Worm (Caenorhabditis elegans) whole organism, early embryonic: Measurements from ENCODE around the gene M151.3.

Source experiments
- B0310.2 ChIP-seq: sonication (generic microtip); optimal IDR thresholded peaks from 2 replicates; lab custom pipeline; 2016; ENCODE audit warnings: mild to moderate bottlenecking, missing genetic modification characterization, missing compliant biosample characterization
- F13C5.2 ChIP-seq: sonication (generic microtip); optimal IDR thresholded peaks from 2 replicates; lab custom pipeline; 2017; ENCODE audit warnings: mild to moderate bottlenecking, missing genetic modification characterization, inconsistent platforms, missing compliant biosample characterization
- aly-1 ChIP-seq: sonication (generic microtip); optimal IDR thresholded peaks from 2 replicates; lab custom pipeline; 2016; ENCODE audit warnings: missing genetic modification characterization, missing compliant biosample characterization
- ama-1 ChIP-seq: fragments of 150-350 bp; optimal IDR thresholded peaks from 2 replicates; lab custom pipeline; 2014
- ceh-13 ChIP-seq: fragments of 200-800 bp; sonication (Bioruptor generic); optimal IDR thresholded peaks from 2 replicates; lab custom pipeline; 2018; ENCODE audit warnings: mild to moderate bottlenecking, missing genetic modification characterization, missing compliant biosample characterization
- ceh-36 ChIP-seq: sonication (generic microtip); optimal IDR thresholded peaks from 2 replicates; lab custom pipeline; 2016; ENCODE audit warnings: missing genetic modification characterization, inconsistent platforms, missing compliant biosample characterization
- ets-7 ChIP-seq: sonication (generic microtip); optimal IDR thresholded peaks from 2 replicates; lab custom pipeline; 2016; ENCODE audit warnings: missing genotype, missing genetic modification characterization, missing compliant biosample characterization
- flt-1 ChIP-seq: fragments of 200-800 bp; sonication (Bioruptor generic); IDR thresholded peaks from 2 replicates; pipeline ENCODE4 v1.3.6; 2022; ENCODE audit warnings: missing genetic modification characterization, missing compliant biosample characterization
- hmbx-1 ChIP-seq: sonication (generic microtip); optimal IDR thresholded peaks from 2 replicates; lab custom pipeline; 2016; ENCODE audit warnings: mild to moderate bottlenecking, missing genetic modification characterization, missing compliant biosample characterization
- hmg-4 ChIP-seq: fragments of 200-800 bp; sonication (Bioruptor generic); optimal IDR thresholded peaks from 2 replicates; lab custom pipeline; 2018; ENCODE audit warnings: mild to moderate bottlenecking, missing genetic modification characterization, missing compliant biosample characterization
- hnd-1 ChIP-seq: sonication (generic microtip); optimal IDR thresholded peaks from 2 replicates; lab custom pipeline; 2016; ENCODE audit warnings: missing genetic modification characterization, missing compliant biosample characterization
- pes-1 ChIP-seq: fragments of 200-800 bp; sonication (Bioruptor generic); IDR thresholded peaks from 2 replicates; pipeline ENCODE4 v1.3.6; 2022; ENCODE audit warnings: missing genetic modification reagents, missing genetic modification characterization, missing compliant biosample characterization
- scrt-1 ChIP-seq: fragments of 200-800 bp; sonication (Bioruptor generic); IDR thresholded peaks from 2 replicates; pipeline ENCODE4 v1.3.6; 2022; ENCODE audit warnings: missing genetic modification characterization, missing compliant biosample characterization
- sea-1 ChIP-seq: fragments of 200-800 bp; sonication (Bioruptor generic); conservative IDR thresholded peaks from 2 replicates; pipeline ENCODE4 v1.3.6; 2022; ENCODE audit warnings: missing genetic modification characterization, missing compliant biosample characterization
- tbx-11 ChIP-seq: fragments of 200-800 bp; sonication (Bioruptor generic); IDR thresholded peaks from 2 replicates; pipeline ENCODE4 v1.3.6; 2022; ENCODE audit warnings: missing genetic modification characterization, missing compliant biosample characterization
- tbx-37 ChIP-seq: fragments of 200-800 bp; sonication (Bioruptor generic); conservative IDR thresholded peaks from 2 replicates; pipeline ENCODE4 v1.3.6; 2022; ENCODE audit warnings: missing genetic modification reagents, missing genetic modification characterization, missing compliant biosample characterization
- tra-4 ChIP-seq: sonication (generic microtip); optimal IDR thresholded peaks from 2 replicates; lab custom pipeline; 2017; ENCODE audit warnings: missing genetic modification characterization, missing compliant biosample characterization

M151.3 gene

ce11 chrII:3626872-3627271 lies at the start of gene M151.3:
M151.3 (plus strand) TSS chrII:3627172.
- TF ChIP-seq B0310.2 (no peak), pes-1 (GFP tag; lab: Robert Waterston, UW) (no peak), F13C5.2 (tag; lab: Kevin White, UChicago) (no peak), ets-7 (tag; lab: Kevin White, UChicago) (no peak), tbx-37 (GFP tag; lab: Robert Waterston, UW) (no peak)

DNA sequence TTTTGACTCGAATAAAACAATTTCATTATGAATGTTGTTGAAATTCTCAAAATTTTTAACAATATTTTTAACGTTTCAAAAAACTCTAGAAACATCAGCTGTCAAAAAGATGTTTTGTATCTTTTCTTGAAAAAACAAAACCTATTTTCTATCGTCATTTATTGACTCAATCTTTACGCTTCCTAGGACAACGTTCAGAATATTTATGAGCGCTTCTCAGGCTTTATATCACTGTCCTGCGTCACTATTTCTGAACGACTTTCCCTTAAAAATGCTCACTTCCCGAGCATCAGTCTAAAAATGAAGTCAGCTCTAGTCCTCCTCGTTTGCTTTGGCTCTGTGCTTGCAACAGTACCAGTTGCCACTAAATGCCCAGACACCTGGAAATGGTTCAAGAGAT lies 48.9 kb upstream of the M151.3 start, which contains the start of gene clec-133:
Gene clec-133 (plus strand): TSS at position 301 of the 400 bp plus-strand sequence.
- TF ChIP-seq F13C5.2 (tag; lab: Kevin White, UChicago) (no peak), hmbx-1 (tag; lab: Kevin White, UChicago) (no peak), tbx-11 (GFP tag; lab: Robert Waterston, UW) (no peak), aly-1 (tag; lab: Kevin White, UChicago) (no peak), B0310.2 (no peak), ceh-36 (no peak), hnd-1 (tag; lab: Kevin White, UChicago) (no peak), pes-1 (GFP tag; lab: Robert Waterston, UW) (no peak), scrt-1 (GFP tag; lab: Robert Waterston, UW) (no peak), tra-4 (tag; lab: Kevin White, UChicago) (no peak), ama-1 (no peak), tbx-37 (GFP tag; lab: Robert Waterston, UW) (no peak), flt-1 (GFP tag; lab: Robert Waterston, UW) (no peak), sea-1 (GFP tag; lab: Robert Waterston, UW) (no peak), ceh-13 (GFP tag; lab: Kevin White, UChicago) (no peak), ets-7 (tag; lab: Kevin White, UChicago) (no peak), hmg-4 (GFP tag; lab: Kevin White, UChicago) (no peak)

DNA sequence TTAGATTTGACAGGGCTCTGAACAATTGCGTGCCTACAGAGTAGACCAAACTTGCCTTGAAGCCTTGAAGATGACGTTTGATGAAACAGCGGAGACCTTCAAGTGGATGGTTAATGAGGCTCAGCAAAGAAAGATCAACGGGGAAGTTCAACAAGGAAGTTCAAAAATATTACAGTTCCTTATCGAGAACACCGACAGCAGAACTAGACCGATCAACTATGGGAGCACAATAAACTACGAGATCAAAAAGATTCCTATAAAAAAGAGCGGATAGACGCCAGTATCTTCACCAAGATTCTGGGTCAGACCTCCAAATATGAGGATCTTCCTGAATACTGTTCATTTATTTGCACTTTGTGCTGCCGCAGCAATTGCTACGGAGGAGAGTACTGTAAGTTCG lies 47.2 kb upstream of the M151.3 start, which contains the start of gene clec-134:
Gene clec-134 (plus strand): TSS at position 301 of the 400 bp plus-strand sequence.
- TF ChIP-seq hmg-4 (GFP tag; lab: Kevin White, UChicago) (no peak), sea-1 (GFP tag; lab: Robert Waterston, UW) (no peak), pes-1 (GFP tag; lab: Robert Waterston, UW) (no peak), flt-1 (GFP tag; lab: Robert Waterston, UW) (no peak), ets-7 (tag; lab: Kevin White, UChicago) (no peak), ceh-36 (no peak), tra-4 (tag; lab: Kevin White, UChicago) (no peak), hnd-1 (tag; lab: Kevin White, UChicago) (no peak), ceh-13 (GFP tag; lab: Kevin White, UChicago) (no peak), aly-1 (tag; lab: Kevin White, UChicago) (no peak), scrt-1 (GFP tag; lab: Robert Waterston, UW) (no peak), B0310.2 (no peak), tbx-37 (GFP tag; lab: Robert Waterston, UW) (no peak), F13C5.2 (tag; lab: Kevin White, UChicago) (no peak), ama-1 (no peak), hmbx-1 (tag; lab: Kevin White, UChicago) (no peak), tbx-11 (GFP tag; lab: Robert Waterston, UW) (no peak)

DNA sequence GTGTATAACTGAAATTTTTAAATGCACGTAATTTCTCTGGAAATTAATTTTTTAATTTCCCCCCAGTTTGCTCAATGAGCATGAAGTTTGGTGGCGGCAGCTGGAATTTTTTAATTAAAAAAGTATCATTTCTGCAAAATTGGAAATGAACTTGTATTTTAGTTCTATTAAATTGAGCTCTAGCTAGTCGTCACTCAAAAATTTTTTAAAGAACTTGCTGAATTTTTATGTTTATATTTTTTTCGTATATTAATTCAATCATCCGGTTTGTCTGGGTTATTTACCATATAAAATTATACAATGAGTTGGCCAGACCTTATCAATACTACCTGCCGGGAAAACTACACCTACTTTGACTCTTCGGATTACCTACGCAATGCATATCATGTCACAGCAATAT lies 45.2 kb upstream of the M151.3 start, which contains the start of gene srh-59:
Gene srh-59 (plus strand): TSS at position 301 of the 400 bp plus-strand sequence.
- no peak for TF ChIP-seq pes-1 (GFP tag; lab: Robert Waterston, UW)
- no peak for TF ChIP-seq tbx-11 (GFP tag; lab: Robert Waterston, UW)
- no peak for TF ChIP-seq scrt-1 (GFP tag; lab: Robert Waterston, UW)
- TF ChIP-seq ceh-36: no peak
- TF ChIP-seq sea-1 (GFP tag; lab: Robert Waterston, UW): no peak
- no peak for TF ChIP-seq hnd-1 (tag; lab: Kevin White, UChicago)
- no peak for TF ChIP-seq ceh-13 (GFP tag; lab: Kevin White, UChicago)
- TF ChIP-seq tbx-37 (GFP tag; lab: Robert Waterston, UW): no peak
- TF ChIP-seq ets-7 (tag; lab: Kevin White, UChicago): no peak
- no peak for TF ChIP-seq ama-1
- TF ChIP-seq aly-1 (tag; lab: Kevin White, UChicago): no peak
- no peak for TF ChIP-seq tra-4 (tag; lab: Kevin White, UChicago)
- no peak for TF ChIP-seq B0310.2
- no peak for TF ChIP-seq hmg-4 (GFP tag; lab: Kevin White, UChicago)

DNA sequence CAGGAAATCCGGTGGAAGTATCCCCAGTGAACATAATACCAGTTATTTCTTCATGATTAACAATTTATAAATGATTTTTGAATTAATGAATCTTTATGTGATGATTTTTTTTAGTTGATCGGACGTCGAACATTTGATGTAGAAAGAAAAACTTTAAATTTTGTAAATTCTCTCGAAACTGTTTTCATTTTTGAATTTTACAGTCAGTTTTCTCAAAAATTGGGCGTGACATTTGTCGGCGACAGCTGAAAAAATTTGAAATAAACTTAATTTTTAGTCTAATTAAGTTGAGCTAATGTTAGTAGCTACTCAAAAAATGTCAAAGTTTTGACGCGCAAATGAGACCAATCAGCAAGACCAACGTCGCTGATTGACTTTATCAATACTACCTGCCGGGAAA lies 43.6 kb upstream of the M151.3 start, which contains the start of gene srh-60:
Gene srh-60 (plus strand): TSS at position 301 of the 400 bp plus-strand sequence.
- no peak for TF ChIP-seq pes-1 (GFP tag; lab: Robert Waterston, UW)
- TF ChIP-seq F13C5.2 (tag; lab: Kevin White, UChicago): no peak
- no peak for TF ChIP-seq B0310.2

DNA sequence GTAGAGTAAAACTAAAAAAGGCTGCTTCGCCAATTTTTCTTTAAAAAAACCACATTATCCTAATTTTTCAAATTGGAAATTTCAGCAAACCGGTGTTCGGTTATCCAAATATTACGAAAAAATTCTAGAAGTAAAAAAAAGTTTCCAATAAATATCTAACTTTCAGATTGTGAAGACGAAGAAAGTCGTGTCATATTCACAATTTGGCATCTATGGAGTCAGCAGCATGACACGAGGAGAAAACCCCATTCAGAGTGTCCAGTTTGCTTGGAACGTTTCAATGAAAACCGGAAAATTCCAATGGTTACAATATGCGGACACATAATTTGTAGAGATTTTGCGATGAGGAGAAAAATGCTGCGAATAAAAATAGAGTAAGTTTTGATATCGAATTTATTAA lies 31.6 kb upstream of the M151.3 start, which contains the start of gene Y49F6A.12:
Gene Y49F6A.12 (plus strand): TSS at position 301 of the 400 bp plus-strand sequence.
- TF ChIP-seq tra-4 (tag; lab: Kevin White, UChicago) (no peak), ama-1 (no peak), hmbx-1 (tag; lab: Kevin White, UChicago) (no peak), ceh-36 (no peak), aly-1 (tag; lab: Kevin White, UChicago) (no peak), pes-1 (GFP tag; lab: Robert Waterston, UW) (no peak), sea-1 (GFP tag; lab: Robert Waterston, UW) (no peak), hmg-4 (GFP tag; lab: Kevin White, UChicago) (no peak), tbx-37 (GFP tag; lab: Robert Waterston, UW) (no peak), hnd-1 (tag; lab: Kevin White, UChicago) (no peak), ceh-13 (GFP tag; lab: Kevin White, UChicago) (no peak), flt-1 (GFP tag; lab: Robert Waterston, UW) (no peak)

DNA sequence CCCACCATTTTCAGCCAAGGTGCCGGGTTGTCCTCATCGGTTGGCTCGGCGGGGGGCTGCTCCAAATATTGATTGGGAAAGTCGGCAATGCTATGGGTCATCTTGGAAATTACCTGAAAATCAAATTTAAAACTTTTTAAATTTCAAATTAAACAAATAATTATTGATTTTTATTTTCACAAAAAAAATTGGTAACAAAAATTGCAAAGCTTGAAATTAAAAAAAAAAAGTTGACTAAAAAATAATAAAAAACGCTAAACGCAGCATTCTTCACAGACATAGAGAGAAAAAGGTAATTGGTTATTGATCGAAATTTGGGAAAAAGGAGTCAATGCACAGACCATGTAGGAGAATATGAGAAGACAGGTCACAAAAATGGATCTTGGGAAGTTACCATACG lies 28.3 kb upstream of the M151.3 start, which contains the start of gene Y49F6A.11:
Gene Y49F6A.11 (minus strand): TSS at position 101 of the 400 bp plus-strand sequence.
- TF ChIP-seq hmbx-1 (tag; lab: Kevin White, UChicago) (no peak), flt-1 (GFP tag; lab: Robert Waterston, UW) (no peak), aly-1 (tag; lab: Kevin White, UChicago) (no peak), sea-1 (GFP tag; lab: Robert Waterston, UW) (no peak), ama-1 (no peak)
